Fruit fly (Drosophila melanogaster) S2 (cell line): Measurements from ENCODE around the gene CG12024.

Experiments
- CG8478 ChIP-seq: fragments of >200 bp; optimal IDR thresholded peaks from 2 replicates; lab custom pipeline; 2018
- CTCF ChIP-seq, 2 experiments: fragments of >200 bp; optimal IDR thresholded peaks; 2 replicates each; lab custom pipeline; 2018

- no peak for TF ChIP-seq CTCF (optimal IDR thresholded peaks at IDR 0.05; lab: Kevin White, UChicago)
- no peak for TF ChIP-seq CG8478 (lab: Kevin White, UChicago)
These were observed 47.5 kb downstream of the CG12024 start for dm6 chr3L:1904440-1904839.
